Worm (Caenorhabditis elegans) whole organism, mixed stage, embryonic: ENCODE data around the gene cwn-2.

Experiments used
- lsy-2 ChIP-seq: fragments of 150-350 bp; optimal IDR thresholded peaks from 2 replicates; lab custom pipeline; 2014; ENCODE audit warnings: missing biosample characterization, missing genetic modification characterization
- nhr-12 ChIP-seq: fragments of 150-350 bp; optimal IDR thresholded peaks from 2 replicates; lab custom pipeline; 2014; ENCODE audit warnings: missing biosample characterization, missing genetic modification characterization
- snpc-4 ChIP-seq: fragments of 150-350 bp; optimal IDR thresholded peaks from 2 replicates; lab custom pipeline; 2014; ENCODE audit warnings: missing biosample characterization, missing genetic modification characterization

ce11 chrIV:10116765-10117164, 49.1 kb downstream of the cwn-2 start:
- TF ChIP-seq lsy-2 (tag; lab: Kevin White, UChicago) (no peak), snpc-4 (tag; lab: Kevin White, UChicago) (no peak), nhr-12 (tag; lab: Kevin White, UChicago) (no peak)
